Worm (Caenorhabditis elegans): ENCODE data around the gene F58F9.1.

F58F9.1 gene

ce11 chrIV:6263244-6263643, 13.6 kb downstream of the F58F9.1 start, which contains the start of gene srv-28:
Gene srv-28, minus strand, starts transcription at chrIV:6263344.
- no peak for TF ChIP-seq skn-1 (tag; optimal IDR thresholded peaks at IDR 0.05)
- TF ChIP-seq ztf-11 (tag; optimal IDR thresholded peaks at IDR 0.05): no peak
- no peak for TF ChIP-seq jun-1 (tag; optimal IDR thresholded peaks at IDR 0.05)
- no peak for TF ChIP-seq nhr-76 (tag; optimal IDR thresholded peaks at IDR 0.05)

- TF ChIP-seq nhr-67 (tag; optimal IDR thresholded peaks at IDR 0.05): no peak
Observed at ce11 chrIV:6266499-6266898, 16.9 kb downstream of the F58F9.1 start, which contains the start of gene srv-29. Gene srv-29, minus strand, starts transcription at chrIV:6266599.

ce11 chrIV:6269346-6269745, 19.7 kb downstream of the F58F9.1 start, which contains the start of gene srv-30:
Gene srv-30, minus strand, starts transcription at chrIV:6269446.
- TF ChIP-seq nhr-77 (tag; optimal IDR thresholded peaks at IDR 0.05) (no peak), ceh-82 (tag; optimal IDR thresholded peaks at IDR 0.05) (no peak), zag-1 (tag; optimal IDR thresholded peaks at IDR 0.05) (no peak), pqm-1 (tag; optimal IDR thresholded peaks at IDR 0.05) (no peak), lsy-12 (tag; optimal IDR thresholded peaks at IDR 0.05) (no peak)

ce11 chrIV:6271923-6272322, 22.3 kb downstream of the F58F9.1 start, which contains the start of gene srv-31:
Gene srv-31, minus strand, starts transcription at chrIV:6272023.
- TF ChIP-seq lin-39 (tag; optimal IDR thresholded peaks at IDR 0.05) (no peak), ceh-16 (tag; optimal IDR thresholded peaks at IDR 0.05) (no peak)

- TF ChIP-seq pqm-1 (tag; optimal IDR thresholded peaks at IDR 0.05): peak; percentile 60
- peak; percentile 85 for TF ChIP-seq elt-2 (tag; optimal IDR thresholded peaks at IDR 0.05)
- no peak for TF ChIP-seq nhr-43 (tag; optimal IDR thresholded peaks at IDR 0.05; ENCODE audit: poor library complexity, severe bottlenecking)
Observed at ce11 chrIV:6275671-6276209, 26.1 kb downstream of the F58F9.1 start, which contains the start of the genes aat-4 and T13A10.1. Gene aat-4, minus strand, starts transcription at chrIV:6275721. Gene T13A10.1, plus strand, starts transcription at chrIV:6276081.

ce11 chrIV:6279392-6279791, 29.8 kb downstream of the F58F9.1 start, which contains the start of gene sams-5:
Gene sams-5, minus strand, starts transcription at chrIV:6279522.
- TF ChIP-seq pha-4 (tag; optimal IDR thresholded peaks at IDR 0.05) (peak; percentile 72), skn-1 (tag; optimal IDR thresholded peaks at IDR 0.05) (no peak), unc-62 (GFP tag; optimal IDR thresholded peaks at IDR 0.05) (no peak), nhr-12 (tag; optimal IDR thresholded peaks at IDR 0.05) (no peak), ZK546.5 (tag; optimal IDR thresholded peaks at IDR 0.05) (no peak)

ce11 chrIV:6282143-6282542, 32.5 kb downstream of the F58F9.1 start, which contains the start of gene srv-32:
Gene srv-32, minus strand, starts transcription at chrIV:6282243.
- TF ChIP-seq nhr-43 (tag; optimal IDR thresholded peaks at IDR 0.05; ENCODE audit: poor library complexity, severe bottlenecking): no peak

ce11 chrIV:6284277-6284676, 34.6 kb downstream of the F58F9.1 start, which contains the start of gene ops-1:
Gene ops-1, minus strand, starts transcription at chrIV:6284377.
- TF ChIP-seq nhr-23 (tag; optimal IDR thresholded peaks at IDR 0.05) (no peak), fos-1 (tag; optimal IDR thresholded peaks at IDR 0.05) (no peak), daf-12 (tag; optimal IDR thresholded peaks at IDR 0.05) (no peak), nhr-237 (tag; optimal IDR thresholded peaks at IDR 0.05) (no peak), aly-2 (tag; optimal IDR thresholded peaks at IDR 0.05) (no peak), ztf-11 (tag; optimal IDR thresholded peaks at IDR 0.05) (no peak), elt-3 (tag; optimal IDR thresholded peaks at IDR 0.05) (no peak)

- TF ChIP-seq hmg-11 (tag; optimal IDR thresholded peaks at IDR 0.05): no peak
- TF ChIP-seq nhr-23 (tag; optimal IDR thresholded peaks at IDR 0.05): no peak
- TF ChIP-seq fkh-2 (tag; optimal IDR thresholded peaks at IDR 0.05): no peak
- no peak for TF ChIP-seq skn-1 (tag; optimal IDR thresholded peaks at IDR 0.05)
- no peak for TF ChIP-seq daf-12 (tag; optimal IDR thresholded peaks at IDR 0.05)
Observed at ce11 chrIV:6290741-6291140, 41.1 kb downstream of the F58F9.1 start, which contains the start of gene srv-24. Gene srv-24, minus strand, starts transcription at chrIV:6290841.

Measured in whole organism, L3 larva.